Worm (Caenorhabditis elegans) whole organism, L3 larva: ENCODE data around the gene lhpp-1.

Experiments used
- R02D3.7 ChIP-seq: fragments of 150-350 bp; optimal IDR thresholded peaks from 2 replicates; lab custom pipeline; 2014; ENCODE audit warnings: missing biosample characterization, missing genetic modification characterization
- aly-2 ChIP-seq: fragments of 150-350 bp; optimal IDR thresholded peaks from 2 replicates; lab custom pipeline; 2014; ENCODE audit warnings: missing biosample characterization, missing genetic modification characterization
- ama-1 ChIP-seq: fragments of 150-350 bp; optimal IDR thresholded peaks from 2 replicates; lab custom pipeline; 2018
- ceh-82 ChIP-seq: fragments of 150-350 bp; optimal IDR thresholded peaks from 2 replicates; lab custom pipeline; 2014; ENCODE audit warnings: missing biosample characterization, missing genetic modification characterization
- ceh-9 ChIP-seq: sonication (generic microtip); optimal IDR thresholded peaks from 2 replicates; lab custom pipeline; 2018; ENCODE audit warnings: missing biosample characterization, missing genetic modification characterization
- elt-1 ChIP-seq: fragments of 150-350 bp; optimal IDR thresholded peaks from 2 replicates; lab custom pipeline; 2014; ENCODE audit warnings: missing biosample characterization, missing genetic modification characterization
- fkh-10 ChIP-seq: sonication (generic microtip); optimal IDR thresholded peaks from 2 replicates; lab custom pipeline; 2017; ENCODE audit warnings: missing biosample characterization, missing genetic modification reagents, missing genetic modification characterization
- mml-1 ChIP-seq: fragments of 150-350 bp; sonication (generic microtip); optimal IDR thresholded peaks from 3 replicates; lab custom pipeline; 2014; ENCODE audit warnings: missing biosample characterization, missing genetic modification characterization
- nfya-1 ChIP-seq: sonication (generic microtip); optimal IDR thresholded peaks from 2 replicates; lab custom pipeline; 2017; ENCODE audit warnings: missing genetic modification characterization, mild to moderate bottlenecking, missing compliant biosample characterization, antibody characterized with exemption, moderate library complexity; ENCODE audit not compliant: insufficient read depth
- nhr-12 ChIP-seq: fragments of 150-350 bp; optimal IDR thresholded peaks from 2 replicates; lab custom pipeline; 2014; ENCODE audit warnings: missing biosample characterization, missing genetic modification characterization
- nhr-67 ChIP-seq: fragments of 150-350 bp; optimal IDR thresholded peaks from 2 replicates; lab custom pipeline; 2014; ENCODE audit warnings: missing biosample characterization, missing genetic modification characterization
- nhr-76 ChIP-seq: fragments of 150-350 bp; sonication (generic microtip); optimal IDR thresholded peaks from 5 replicates; lab custom pipeline; 2014; ENCODE audit warnings: missing biosample characterization, missing genetic modification characterization
- sea-2 ChIP-seq: fragments of 150-350 bp; sonication (generic microtip); optimal IDR thresholded peaks from 4 replicates; lab custom pipeline; 2014; ENCODE audit warnings: missing biosample characterization, missing genetic modification reagents, missing genetic modification characterization
- ztf-11 ChIP-seq: fragments of 150-350 bp; optimal IDR thresholded peaks from 2 replicates; lab custom pipeline; 2014; ENCODE audit warnings: missing biosample characterization, missing genetic modification characterization

DNA sequence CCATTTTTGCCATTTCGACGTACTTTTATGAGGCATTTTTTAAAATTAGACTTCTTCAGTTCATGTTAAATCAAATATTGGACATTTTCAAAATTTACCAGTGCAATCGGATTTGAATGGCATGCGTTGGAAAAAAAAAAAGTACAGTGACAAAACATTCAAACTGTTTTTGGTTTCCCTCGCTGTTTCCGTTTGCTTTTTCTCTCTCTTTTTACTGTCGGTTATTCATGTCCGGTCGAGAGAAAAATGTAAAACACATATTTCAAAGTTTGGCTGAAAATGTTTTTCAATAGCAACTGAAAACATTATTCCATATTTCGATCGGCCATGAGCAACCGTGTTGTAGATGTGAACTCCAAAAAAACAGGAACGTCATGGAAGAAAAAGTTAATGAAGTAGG is 29.0 kb upstream of the lhpp-1 start, which contains the start of gene C27A7.3:
- TF ChIP-seq aly-2 (no peak), ceh-82 (tag; lab: Kevin White, UChicago) (no peak), ama-1 (lab: Kevin White, UChicago) (no peak), ztf-11 (tag; lab: Kevin White, UChicago) (no peak), ceh-9 (tag; lab: Kevin White, UChicago) (no peak), nhr-67 (no peak), sea-2 (GFP tag; lab: Kevin White, UChicago) (no peak), nfya-1 (no peak), R02D3.7 (tag; lab: Kevin White, UChicago) (no peak), mml-1 (tag; lab: Kevin White, UChicago) (no peak), nhr-12 (no peak), elt-1 (tag; lab: Kevin White, UChicago) (no peak), fkh-10 (GFP tag; lab: Kevin White, UChicago) (no peak), nhr-76 (tag; lab: Kevin White, UChicago) (no peak)
